Worm (Caenorhabditis elegans) whole organism, L3 larva: ENCODE data around the gene gtf-2H5.
A peak's percentile ranks its signal among the peaks of the same experiment; 100 is the strongest.

Experiments
- elt-2 ChIP-seq: sonication (generic microtip); optimal IDR thresholded peaks from 2 replicates; lab custom pipeline; 2016; ENCODE audit warnings: missing genetic modification reagents, mild to moderate bottlenecking, missing genetic modification characterization, missing compliant biosample characterization
- nhr-237 ChIP-seq: fragments of 150-350 bp; optimal IDR thresholded peaks from 2 replicates; lab custom pipeline; 2014; ENCODE audit warnings: missing biosample characterization, missing genetic modification characterization
- snpc-4 ChIP-seq: fragments of 150-350 bp; optimal IDR thresholded peaks from 2 replicates; lab custom pipeline; 2014; ENCODE audit warnings: missing biosample characterization, missing genetic modification characterization

DNA sequence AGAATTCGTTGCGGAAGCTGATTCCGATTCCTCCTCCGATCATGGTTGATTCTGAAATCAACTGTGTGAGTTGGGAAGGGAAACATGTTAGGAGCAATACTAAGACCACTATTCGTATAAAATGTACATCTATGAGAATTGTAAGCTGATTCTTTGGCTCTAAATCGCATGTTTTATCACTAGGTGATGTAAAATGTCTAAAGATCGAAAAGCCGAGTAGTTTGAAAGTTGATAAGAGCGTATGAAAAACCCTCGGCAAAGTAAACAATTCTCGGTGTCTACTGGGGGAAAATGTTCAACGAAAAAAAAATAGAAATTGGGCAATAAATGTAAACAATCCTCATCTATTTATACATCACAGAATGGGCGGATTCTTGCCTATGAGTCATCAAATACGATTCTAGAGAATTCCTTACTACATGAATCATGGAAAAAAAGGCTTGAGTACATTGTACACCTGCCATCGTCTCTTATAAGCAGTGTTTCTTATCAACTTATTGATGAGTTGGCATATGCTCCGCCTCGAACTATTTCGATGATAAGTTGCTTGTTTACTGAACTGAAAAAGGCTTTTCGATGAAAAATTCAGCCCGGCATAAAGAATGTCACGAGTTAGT, 23.1 kb upstream of the gtf-2H5 start, which contains the start of gene lec-6:
- TF ChIP-seq nhr-237 (tag; lab: Kevin White, UChicago) (no peak), elt-2 (tag; lab: Kevin White, UChicago) (peak; percentile 99), snpc-4 (tag; lab: Kevin White, UChicago) (no peak)
